Fruit fly (Drosophila melanogaster): ENCODE data around the gene ORMDL.
A peak's percentile ranks its signal among the peaks of the same experiment; 100 is the strongest.

ORMDL gene

dm6 chr3L:21640815-21641214 lies 5.7 kb downstream of the ORMDL start, which contains the start of gene Atox1 (continued):
- TF ChIP-seq Sox102F (GFP tag; optimal IDR thresholded peaks at IDR 0.05) (no peak), sna (GFP tag; IDR thresholded peaks at IDR 0.05; ENCODE audit: partially characterized antibody) (no peak), MBD-R2 (GFP tag; IDR thresholded peaks at IDR 0.05) (peak; percentile 80), CoRest (tag; optimal IDR thresholded peaks at IDR 0.05) (peak; percentile 52), seq (GFP tag; IDR thresholded peaks at IDR 0.05) (no peak), pzg (GFP tag; optimal IDR thresholded peaks at IDR 0.05) (peak; percentile 96), H2.0 (GFP tag; IDR thresholded peaks at IDR 0.05) (peak; percentile 43; the same call in 1 of the 2 replicates), knrl (GFP tag; IDR thresholded peaks at IDR 0.05; ENCODE audit: partially characterized antibody) (peak; percentile 48; the same call in 1 of the 3 replicates), mirr (GFP tag; optimal IDR thresholded peaks at IDR 0.05) (peak; percentile 54), CG13894 (tag; optimal IDR thresholded peaks at IDR 0.05) (peak; percentile 79), CG34376 (GFP tag; optimal IDR thresholded peaks at IDR 0.05) (peak; percentile 27), HmgZ (tag; optimal IDR thresholded peaks at IDR 0.05) (peak; percentile 91), pho (GFP tag; optimal IDR thresholded peaks at IDR 0.05) (peak; percentile 67), Aef1 (GFP tag; IDR thresholded peaks at IDR 0.05) (no peak), nmo (GFP tag; optimal IDR thresholded peaks at IDR 0.05) (peak; percentile 67), CG10959 (GFP tag; IDR thresholded peaks at IDR 0.05) (no peak), slp2 (GFP tag; optimal IDR thresholded peaks at IDR 0.05) (peak; percentile 17), CTCF (GFP tag; optimal IDR thresholded peaks at IDR 0.05) (peak; percentile 86), CG17829 (tag; optimal IDR thresholded peaks at IDR 0.05) (peak; percentile 27), Hr51 (GFP tag; optimal IDR thresholded peaks at IDR 0.05) (peak in 1 of 2 experiments; percentile 36), CG14014 (GFP tag; IDR thresholded peaks at IDR 0.05) (0 out of 2 replicates have a peak, but pooled peaks have one; percentile 23), tin (GFP tag; optimal IDR thresholded peaks at IDR 0.05) (peak; percentile 32), HHEX (GFP tag; optimal IDR thresholded peaks at IDR 0.05) (peak; percentile 6), CG6272 (GFP tag; IDR thresholded peaks at IDR 0.05) (no peak), ftz-f1 (GFP tag; optimal IDR thresholded peaks at IDR 0.05) (peak; percentile 69), CG7928 (GFP tag; optimal IDR thresholded peaks at IDR 0.05) (peak; percentile 61), Hr39 (optimal IDR thresholded peaks at IDR 0.05) (no peak), CG2116 (GFP tag; optimal IDR thresholded peaks at IDR 0.05) (peak; percentile 62), ken (GFP tag; IDR thresholded peaks at IDR 0.05) (peak; percentile 45; the same call in 1 of the 3 replicates), tll (GFP tag; optimal IDR thresholded peaks at IDR 0.05) (no peak), CG12155 (GFP tag; optimal IDR thresholded peaks at IDR 0.05) (peak; percentile 12), CG12659 (GFP tag; optimal IDR thresholded peaks at IDR 0.05) (peak; percentile 65), E2f1 (GFP tag; IDR thresholded peaks at IDR 0.05) (peak; percentile 43; the same call in 1 of the 2 replicates), Scr (GFP tag; IDR thresholded peaks at IDR 0.05; ENCODE audit: partially characterized antibody) (0 out of 2 replicates have a peak, but pooled peaks have one; percentile 16), ap (GFP tag; IDR thresholded peaks at IDR 0.05) (no peak), Trl (optimal IDR thresholded peaks at IDR 0.05) (no peak), Trl (GFP tag; optimal IDR thresholded peaks at IDR 0.05) (peak; percentile 32), dan (GFP tag; IDR thresholded peaks at IDR 0.05) (no peak), dpn (GFP tag; optimal IDR thresholded peaks at IDR 0.05) (peak; percentile 15 to 35), CG1233 (GFP tag; optimal IDR thresholded peaks at IDR 0.05) (peak; percentile 42), MTF-1 (GFP tag; optimal IDR thresholded peaks at IDR 0.05; ENCODE audit: borderline replicate concordance) (no peak), bigmax (GFP tag; optimal IDR thresholded peaks at IDR 0.05) (peak; percentile 40), CG3847 (GFP tag; IDR thresholded peaks at IDR 0.05) (peak; percentile 77), Dfd (GFP tag; optimal IDR thresholded peaks at IDR 0.05) (no peak), lilli (GFP tag; optimal IDR thresholded peaks at IDR 0.05) (no peak), Opbp (GFP tag; IDR thresholded peaks at IDR 0.05; ENCODE audit: partially characterized antibody) (peak; percentile 55; the same call in 1 of the 3 replicates), dm (GFP tag; optimal IDR thresholded peaks at IDR 0.05) (peak; percentile 35), zf30C (GFP tag; optimal IDR thresholded peaks at IDR 0.05) (peak; percentile 78), Lhr (GFP tag; optimal IDR thresholded peaks at IDR 0.05) (peak; percentile 97), CG3407 (GFP tag; optimal IDR thresholded peaks at IDR 0.05) (no peak), gsb-n (tag; optimal IDR thresholded peaks at IDR 0.05) (no peak)

Measured in whole organism, embryonic.